Fruit fly (Drosophila melanogaster): ENCODE data around the gene wrm1.

DNA sequence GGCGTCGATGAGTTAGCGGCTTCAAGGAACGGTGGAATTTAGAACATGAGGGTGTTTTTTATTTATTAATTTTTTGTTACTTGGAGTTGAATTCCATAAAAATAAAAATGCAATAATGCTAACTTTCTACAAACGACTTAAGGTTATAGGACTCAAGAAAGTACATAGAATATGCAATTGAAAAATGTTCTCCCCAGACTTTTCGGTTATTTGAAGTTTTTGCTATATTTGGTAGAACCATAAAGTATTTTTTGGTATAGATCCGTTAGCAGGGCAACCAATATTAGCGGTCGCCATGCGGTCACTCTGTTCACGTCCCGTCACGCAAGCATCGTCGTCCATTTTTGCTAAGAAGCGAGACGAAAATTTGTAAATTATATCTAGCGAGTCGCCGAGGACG is 34.5 kb upstream of the wrm1 start, which contains the start of gene akirin:
- TF ChIP-seq CG8478 (optimal IDR thresholded peaks at IDR 0.05) (no peak), CTCF (optimal IDR thresholded peaks at IDR 0.05) (no peak)

Data from S2 (cell line).